Worm (Caenorhabditis elegans) whole organism, mixed stage, embryonic: Measurements from ENCODE around the gene wbp-2.

Experiments used
- M03D4.4 ChIP-seq: sonication (generic microtip); optimal IDR thresholded peaks from 2 replicates; lab custom pipeline; 2017; ENCODE audit warnings: mild to moderate bottlenecking, missing genetic modification characterization, missing compliant biosample characterization
- bed-3 ChIP-seq: fragments of 200-800 bp; sonication (Bioruptor generic); optimal IDR thresholded peaks from 3 replicates; lab custom pipeline; 2018; ENCODE audit warnings: mild to moderate bottlenecking, missing genetic modification characterization, moderate library complexity, missing compliant biosample characterization
- blmp-1 ChIP-seq: fragments of 150-350 bp; optimal IDR thresholded peaks from 2 replicates; lab custom pipeline; 2014; ENCODE audit warnings: missing biosample characterization, missing genetic modification characterization
- ceh-39 ChIP-seq: fragments of 150-350 bp; optimal IDR thresholded peaks from 2 replicates; lab custom pipeline; 2014; ENCODE audit warnings: missing biosample characterization, missing genetic modification characterization
- ceh-43 ChIP-seq: fragments of 200-800 bp; sonication (Bioruptor generic); optimal IDR thresholded peaks from 2 replicates; lab custom pipeline; 2018; ENCODE audit warnings: mild to moderate bottlenecking, missing genetic modification characterization, moderate library complexity, missing compliant biosample characterization
- ceh-83 ChIP-seq: fragments of 200-800 bp; sonication (Bioruptor generic); optimal IDR thresholded peaks from 2 replicates; lab custom pipeline; 2018; ENCODE audit warnings: mild to moderate bottlenecking, missing genetic modification characterization, missing compliant biosample characterization
- ces-1 ChIP-seq: fragments of 150-350 bp; optimal IDR thresholded peaks from 2 replicates; lab custom pipeline; 2014; ENCODE audit warnings: missing biosample characterization, missing genetic modification reagents, missing genetic modification characterization
- cnd-1 ChIP-seq: fragments of 200-800 bp; sonication (Bioruptor generic); optimal IDR thresholded peaks from 2 replicates; lab custom pipeline; 2018; ENCODE audit warnings: mild to moderate bottlenecking, missing genetic modification characterization, missing compliant biosample characterization
- drap-1 ChIP-seq: fragments of 200-800 bp; sonication (Bioruptor generic); optimal IDR thresholded peaks from 3 replicates; lab custom pipeline; 2018; ENCODE audit warnings: mild to moderate bottlenecking, missing genetic modification characterization, missing compliant biosample characterization
- elt-1 ChIP-seq: sonication (generic microtip); optimal IDR thresholded peaks from 2 replicates; lab custom pipeline; 2017; ENCODE audit warnings: missing genetic modification characterization, mild to moderate bottlenecking, missing compliant biosample characterization, antibody characterized with exemption, moderate library complexity, borderline replicate concordance; ENCODE audit not compliant: insufficient read depth
- elt-3 ChIP-seq: fragments of 150-350 bp; optimal IDR thresholded peaks from 2 replicates; lab custom pipeline; 2014; ENCODE audit warnings: missing biosample characterization, missing genetic modification characterization
- hlh-1 ChIP-seq: fragments of 150-350 bp; optimal IDR thresholded peaks from 2 replicates; lab custom pipeline; 2014; ENCODE audit warnings: missing biosample characterization, missing genetic modification reagents, missing genetic modification characterization
- lin-32 ChIP-seq: fragments of 200-800 bp; sonication (Bioruptor generic); optimal IDR thresholded peaks from 2 replicates; lab custom pipeline; 2018; ENCODE audit warnings: mild to moderate bottlenecking, missing genetic modification characterization, missing compliant biosample characterization
- lsy-2 ChIP-seq: fragments of 150-350 bp; optimal IDR thresholded peaks from 2 replicates; lab custom pipeline; 2014; ENCODE audit warnings: missing biosample characterization, missing genetic modification characterization
- mab-5 ChIP-seq: fragments of 150-350 bp; optimal IDR thresholded peaks from 2 replicates; lab custom pipeline; 2014; ENCODE audit warnings: missing biosample characterization, missing genetic modification characterization
- mep-1 ChIP-seq: fragments of 150-350 bp; optimal IDR thresholded peaks from 2 replicates; lab custom pipeline; 2017; ENCODE audit warnings: missing biosample characterization, missing genetic modification reagents, missing genetic modification characterization, inconsistent platforms
- nhr-12 ChIP-seq: fragments of 150-350 bp; optimal IDR thresholded peaks from 2 replicates; lab custom pipeline; 2014; ENCODE audit warnings: missing biosample characterization, missing genetic modification characterization
- nhr-2 ChIP-seq: fragments of 150-350 bp; optimal IDR thresholded peaks from 2 replicates; lab custom pipeline; 2014; ENCODE audit warnings: missing biosample characterization, missing genetic modification characterization
- nhr-237 ChIP-seq: fragments of 150-350 bp; optimal IDR thresholded peaks from 2 replicates; lab custom pipeline; 2014; ENCODE audit warnings: missing biosample characterization, missing genetic modification characterization
- nhr-28 ChIP-seq: fragments of 150-350 bp; optimal IDR thresholded peaks from 2 replicates; lab custom pipeline; 2014; ENCODE audit warnings: missing biosample characterization, missing genetic modification characterization
- nhr-76 ChIP-seq: sonication (generic microtip); optimal IDR thresholded peaks from 2 replicates; lab custom pipeline; 2017; ENCODE audit warnings: missing biosample characterization, missing genetic modification characterization
- pha-4 ChIP-seq: fragments of 150-350 bp; optimal IDR thresholded peaks from 2 replicates; lab custom pipeline; 2018; ENCODE audit warnings: missing biosample characterization, missing genetic modification reagents, missing genetic modification characterization
- sem-2 ChIP-seq: fragments of 200-800 bp; sonication (Bioruptor generic); optimal IDR thresholded peaks from 2 replicates; lab custom pipeline; 2018; ENCODE audit warnings: mild to moderate bottlenecking, missing genetic modification characterization, missing compliant biosample characterization
- snpc-4 ChIP-seq: fragments of 150-350 bp; optimal IDR thresholded peaks from 2 replicates; lab custom pipeline; 2014; ENCODE audit warnings: missing biosample characterization, missing genetic modification characterization
- tbx-8 ChIP-seq: fragments of 200-800 bp; sonication (Bioruptor generic); optimal IDR thresholded peaks from 2 replicates; lab custom pipeline; 2018; ENCODE audit warnings: mild to moderate bottlenecking, missing genetic modification characterization, moderate library complexity, missing compliant biosample characterization
- unc-120 ChIP-seq: sonication (generic microtip); optimal IDR thresholded peaks from 2 replicates; lab custom pipeline; 2017; ENCODE audit warnings: missing genetic modification characterization, missing compliant biosample characterization; ENCODE audit not compliant: poor library complexity, severe bottlenecking
- unc-39 ChIP-seq: fragments of 150-350 bp; optimal IDR thresholded peaks from 2 replicates; lab custom pipeline; 2014; ENCODE audit warnings: missing biosample characterization, missing genetic modification characterization
- unc-62 ChIP-seq: fragments of 150-350 bp; optimal IDR thresholded peaks from 2 replicates; lab custom pipeline; 2014; ENCODE audit warnings: missing biosample characterization, missing genetic modification reagents, missing genetic modification characterization
- zip-8 ChIP-seq: fragments of 150-350 bp; optimal IDR thresholded peaks from 2 replicates; lab custom pipeline; 2014; ENCODE audit warnings: missing biosample characterization, missing genetic modification characterization

wbp-2 gene

DNA sequence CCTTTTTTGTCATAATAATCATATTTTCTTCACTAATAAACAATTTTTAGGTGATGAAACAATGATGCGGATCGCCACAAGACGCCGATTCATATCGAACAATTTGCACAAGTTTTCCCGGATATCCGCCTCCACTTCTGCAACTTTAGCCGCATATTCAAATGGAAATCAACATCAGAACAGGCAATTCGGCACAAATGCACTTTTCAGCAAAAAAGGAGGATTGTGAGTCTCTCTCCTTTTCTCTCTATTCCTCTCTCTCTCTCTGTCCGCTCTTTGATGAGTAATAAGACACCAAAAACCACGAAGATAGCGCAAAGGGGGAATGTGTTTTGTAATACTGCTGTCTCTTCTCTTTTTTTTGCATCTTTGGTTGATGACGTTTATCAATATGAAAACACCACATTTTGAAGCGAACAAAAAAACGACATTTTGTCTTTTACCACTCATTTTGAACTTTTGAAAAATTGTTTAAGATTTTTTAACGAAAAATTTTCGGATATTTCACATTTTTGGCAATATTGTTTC lies 4.7 kb upstream of the wbp-2 start, which contains the start of gene eat-3:
TSS of gene eat-3 (plus strand) at position 51 of the 528 bp plus-strand sequence.
- TF ChIP-seq ces-1 (peak; percentile 12), cnd-1 (no peak), unc-120 (tag; lab: Kevin White, UChicago) (peak; percentile 43), unc-62 (GFP tag; lab: Kevin White, UChicago) (peak; percentile 19)

DNA sequence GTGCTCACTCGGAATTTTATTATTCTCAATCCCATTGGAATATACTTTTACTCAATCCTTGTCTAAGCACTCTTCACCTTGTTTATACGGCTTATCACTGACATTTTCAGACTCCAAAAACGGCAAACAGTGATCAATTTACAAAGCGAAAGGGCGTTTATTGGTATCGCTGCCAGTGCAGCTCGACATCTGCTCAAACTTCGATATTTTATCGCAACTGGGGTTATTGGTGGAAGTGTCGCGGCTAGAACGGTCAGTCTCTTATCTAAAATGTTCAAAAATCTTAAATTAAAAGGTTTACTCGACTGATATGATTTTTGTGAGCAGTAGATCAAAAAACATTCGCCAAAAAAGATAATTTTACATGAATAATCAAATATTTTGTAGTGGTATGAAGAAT lies 4.0 kb upstream of the wbp-2 start:
- TF ChIP-seq ceh-43 (GFP tag; lab: Kevin White, UChicago) (no peak), zip-8 (tag; lab: Kevin White, UChicago) (no peak), elt-3 (tag; lab: Kevin White, UChicago) (no peak), cnd-1 (no peak), nhr-2 (no peak), nhr-28 (tag; lab: Kevin White, UChicago) (no peak), nhr-12 (no peak), nhr-76 (tag; lab: Kevin White, UChicago) (no peak), lin-32 (GFP tag; lab: Kevin White, UChicago) (no peak), tbx-8 (GFP tag; lab: Kevin White, UChicago) (no peak), unc-39 (no peak), unc-62 (GFP tag; lab: Kevin White, UChicago) (no peak), mep-1 (tag; lab: Kevin White, UChicago) (no peak)
- TF ChIP-seq, all 35 proteins: peak for 0

DNA sequence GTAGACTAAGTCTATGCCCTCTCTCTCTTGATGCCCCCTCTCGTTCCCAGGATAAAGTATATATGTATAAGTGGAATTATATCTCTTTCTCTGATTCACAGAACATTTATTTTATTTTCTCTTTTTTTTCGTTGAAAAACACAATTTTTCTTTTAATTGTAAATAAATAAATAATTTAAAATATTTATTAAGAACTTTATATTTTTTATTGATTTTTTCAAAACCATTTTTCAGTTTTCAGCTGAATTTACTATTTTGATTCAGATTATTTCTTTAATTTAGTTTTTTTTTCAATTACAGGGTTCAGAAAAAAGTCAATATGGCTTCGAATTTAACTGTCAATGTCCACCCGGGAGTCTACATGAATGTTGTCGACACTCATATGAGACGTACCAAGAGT lies 1.8 kb downstream of the wbp-2 start, which contains the start of gene eif-3.F:
TSS of gene eif-3.F (plus strand) at position 301 of the 400 bp plus-strand sequence.
- TF ChIP-seq elt-3 (tag; lab: Kevin White, UChicago) (no peak), nhr-28 (tag; lab: Kevin White, UChicago) (no peak), ceh-83 (no peak), snpc-4 (tag; lab: Kevin White, UChicago) (no peak), mab-5 (tag; lab: Kevin White, UChicago) (no peak)

DNA sequence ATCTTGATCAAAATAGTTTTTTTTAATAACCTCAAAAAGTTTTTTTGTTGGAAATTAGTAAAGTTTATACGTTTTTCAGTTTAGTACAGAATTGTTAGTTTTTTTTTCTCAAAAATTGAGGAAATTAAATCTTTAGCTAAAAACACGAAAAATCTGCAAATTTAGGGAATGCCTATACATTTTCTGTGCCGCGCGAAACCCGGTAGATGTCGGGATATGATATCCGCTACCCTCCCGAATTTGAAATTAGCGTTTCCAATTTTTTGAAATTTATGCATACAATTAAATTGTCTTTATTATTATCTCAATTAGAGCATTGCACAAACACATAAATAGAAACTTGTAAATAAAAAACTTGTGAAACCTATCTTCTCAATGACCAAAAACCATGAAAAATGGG lies 3.5 kb downstream of the wbp-2 start:
- TF ChIP-seq ceh-43 (GFP tag; lab: Kevin White, UChicago) (no peak), blmp-1 (tag; lab: Kevin White, UChicago) (no peak), nhr-28 (tag; lab: Kevin White, UChicago) (no peak), mep-1 (tag; lab: Kevin White, UChicago) (no peak), ceh-39 (no peak), nhr-237 (tag; lab: Kevin White, UChicago) (no peak), nhr-2 (no peak)
- TF ChIP-seq, all 35 proteins: peak for 0

DNA sequence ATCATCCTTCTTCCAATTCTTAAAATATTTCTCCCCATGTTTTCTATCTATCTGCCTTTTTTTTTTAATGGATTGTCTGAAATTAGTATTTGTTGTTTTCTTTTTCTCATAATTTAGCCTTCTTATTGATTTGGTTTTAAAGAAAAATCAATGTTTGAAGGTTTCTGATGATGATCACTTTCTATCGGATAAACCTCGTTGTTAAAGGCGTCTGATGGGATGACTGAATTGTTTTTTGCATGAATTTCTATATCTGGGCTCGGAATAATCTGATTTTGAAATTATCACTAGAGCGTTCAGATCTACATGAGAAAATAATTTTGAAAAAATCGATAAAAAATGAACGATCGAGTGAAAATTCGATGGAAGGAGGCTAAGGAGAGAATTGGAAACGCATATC lies 4.1 kb downstream of the wbp-2 start, which contains the start of gene scp-1:
TSS of gene scp-1 (plus strand) at position 301 of the 400 bp plus-strand sequence.
- no peak for TF ChIP-seq nhr-28 (tag; lab: Kevin White, UChicago)
- TF ChIP-seq drap-1: no peak
- no peak for TF ChIP-seq ceh-39
- no peak for TF ChIP-seq bed-3 (GFP tag; lab: Kevin White, UChicago)
- TF ChIP-seq nhr-12: no peak
- TF ChIP-seq cnd-1: no peak
- TF ChIP-seq snpc-4 (tag; lab: Kevin White, UChicago): no peak
- no peak for TF ChIP-seq zip-8 (tag; lab: Kevin White, UChicago)
- no peak for TF ChIP-seq blmp-1 (tag; lab: Kevin White, UChicago)
- no peak for TF ChIP-seq ces-1
- no peak for TF ChIP-seq lin-32 (GFP tag; lab: Kevin White, UChicago)
- TF ChIP-seq pha-4 (tag; lab: Kevin White, UChicago): no peak
- TF ChIP-seq tbx-8 (GFP tag; lab: Kevin White, UChicago): no peak
- TF ChIP-seq, all 35 proteins: peak for 0

DNA sequence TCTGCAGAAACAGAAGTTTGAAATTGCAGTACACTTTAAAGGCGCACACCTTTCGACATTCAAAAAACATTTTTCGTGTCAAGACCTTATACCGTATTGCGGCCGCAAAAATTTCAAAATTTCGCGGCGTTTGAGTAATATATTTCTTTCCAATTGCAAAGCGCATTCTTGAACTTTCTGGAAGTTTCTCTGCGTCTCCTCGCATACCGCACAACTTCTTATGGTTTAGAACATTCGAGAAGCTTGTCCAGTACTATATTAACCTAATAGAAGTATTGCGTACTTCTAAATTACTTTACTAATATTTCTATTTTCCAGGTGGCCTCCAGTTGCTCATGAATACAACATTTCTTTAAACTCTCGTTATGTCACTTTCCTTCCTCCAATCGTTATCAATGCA lies 7.1 kb downstream of the wbp-2 start:
- TF ChIP-seq bed-3 (GFP tag; lab: Kevin White, UChicago) (no peak), elt-1 (tag; lab: Kevin White, UChicago) (no peak), unc-62 (GFP tag; lab: Kevin White, UChicago) (no peak), mep-1 (tag; lab: Kevin White, UChicago) (no peak)

DNA sequence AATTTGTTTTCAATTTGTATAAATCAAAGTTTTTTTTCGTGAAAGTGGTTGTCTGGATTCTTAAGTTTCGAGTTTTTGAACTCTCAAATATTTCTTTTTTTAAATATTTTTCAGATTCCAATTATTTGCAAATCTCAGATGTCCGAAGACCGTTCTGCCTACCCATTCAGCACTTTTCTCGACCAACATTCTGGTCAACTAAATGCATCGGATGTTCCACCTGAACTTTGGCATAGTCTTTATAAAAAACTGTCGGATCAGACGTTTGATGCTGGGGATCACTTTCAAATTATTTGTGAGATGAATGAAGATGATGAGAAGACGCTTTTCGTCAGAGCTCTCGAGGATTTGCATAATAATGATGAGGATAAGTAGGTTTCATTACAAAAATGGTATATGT lies 9.3 kb downstream of the wbp-2 start, which contains the start of gene ttll-12:
TSS of gene ttll-12 (plus strand) at position 139 of the 400 bp plus-strand sequence.
- TF ChIP-seq ces-1 (no peak), mep-1 (tag; lab: Kevin White, UChicago) (no peak), unc-39 (no peak), sem-2 (GFP tag; lab: Kevin White, UChicago) (no peak), unc-120 (tag; lab: Kevin White, UChicago) (no peak), drap-1 (no peak), nhr-76 (tag; lab: Kevin White, UChicago) (no peak), M03D4.4 (tag; lab: Kevin White, UChicago) (no peak), lsy-2 (tag; lab: Kevin White, UChicago) (no peak), nhr-237 (tag; lab: Kevin White, UChicago) (no peak), elt-1 (tag; lab: Kevin White, UChicago) (no peak), zip-8 (tag; lab: Kevin White, UChicago) (no peak), ceh-43 (GFP tag; lab: Kevin White, UChicago) (no peak), blmp-1 (tag; lab: Kevin White, UChicago) (no peak), ceh-39 (no peak), hlh-1 (tag; lab: Kevin White, UChicago) (no peak), bed-3 (GFP tag; lab: Kevin White, UChicago) (no peak)
